Worm (Caenorhabditis elegans): ENCODE measurements around the gene T02B11.3.

Gene T02B11.3

ce11 chrV:884324-884723 lies 17.7 kb upstream of the T02B11.3 start, which contains the start of gene srj-38:
Gene srj-38, minus strand, starts transcription at chrV:884424.
- TF ChIP-seq nhr-120 (GFP tag; IDR thresholded peaks at IDR 0.05): no peak
- TF ChIP-seq let-526 (GFP tag; IDR thresholded peaks at IDR 0.05): no peak
- TF ChIP-seq attf-5 (GFP tag; optimal IDR thresholded peaks at IDR 0.05): no peak
- no peak for TF ChIP-seq him-1 (tag; optimal IDR thresholded peaks at IDR 0.05)
- TF ChIP-seq madf-8 (GFP tag; conservative IDR thresholded peaks at IDR 0.05): no peak

ce11 chrV:879171-879570 lies 12.5 kb upstream of the T02B11.3 start, which contains the start of gene srg-53:
Gene srg-53, plus strand, starts transcription at chrV:879471.
- no peak for TF ChIP-seq madf-8 (GFP tag; conservative IDR thresholded peaks at IDR 0.05)
- TF ChIP-seq D2030.7 (GFP tag; IDR thresholded peaks at IDR 0.05): no peak
- TF ChIP-seq nhr-80 (tag; optimal IDR thresholded peaks at IDR 0.05): no peak
- TF ChIP-seq ccch-3 (GFP tag; optimal IDR thresholded peaks at IDR 0.05): no peak

- TF ChIP-seq B0336.3 (GFP tag; IDR thresholded peaks at IDR 0.05): no peak
- TF ChIP-seq somi-1 (GFP tag; optimal IDR thresholded peaks at IDR 0.05): no peak
- TF ChIP-seq pha-4 (tag; optimal IDR thresholded peaks at IDR 0.05): no peak
- TF ChIP-seq him-1 (tag; optimal IDR thresholded peaks at IDR 0.05): no peak
- no peak for TF ChIP-seq lag-1 (GFP tag; IDR thresholded peaks at IDR 0.05)
- no peak for TF ChIP-seq nhr-120 (GFP tag; IDR thresholded peaks at IDR 0.05)
- no peak for TF ChIP-seq mes-4 (tag; optimal IDR thresholded peaks at IDR 0.05)
- TF ChIP-seq D2030.7 (GFP tag; IDR thresholded peaks at IDR 0.05): no peak
- TF ChIP-seq let-607 (tag; optimal IDR thresholded peaks at IDR 0.05): no peak
- TF ChIP-seq lir-1 (GFP tag; conservative IDR thresholded peaks at IDR 0.05): no peak
- no peak for TF ChIP-seq attf-6 (GFP tag; IDR thresholded peaks at IDR 0.05)
- no peak for TF ChIP-seq mxl-1 (tag; optimal IDR thresholded peaks at IDR 0.05)
- no peak for TF ChIP-seq F39B2.1 (GFP tag; IDR thresholded peaks at IDR 0.05)
- no peak for TF ChIP-seq hlh-12 (tag; optimal IDR thresholded peaks at IDR 0.05)
- no peak for TF ChIP-seq nfyb-1 (GFP tag; IDR thresholded peaks at IDR 0.05)
Observed at ce11 chrV:878567-878966, 11.9 kb upstream of the T02B11.3 start, which contains the start of gene T02B11.8. Gene T02B11.8, minus strand, starts transcription at chrV:878667.

- TF ChIP-seq snpc-1.3 (tag; optimal IDR thresholded peaks at IDR 0.05; ENCODE audit: insufficient read depth): no peak
- no peak for TF ChIP-seq ztf-6 (GFP tag; IDR thresholded peaks at IDR 0.05)
- no peak for TF ChIP-seq xnd-1 (tag; optimal IDR thresholded peaks at IDR 0.05)
- no peak for TF ChIP-seq tlf-1 (GFP tag; optimal IDR thresholded peaks at IDR 0.05)
- TF ChIP-seq sdz-38 (tag; optimal IDR thresholded peaks at IDR 0.05): no peak
- TF ChIP-seq repo-1 (tag; optimal IDR thresholded peaks at IDR 0.05): no peak
- no peak for TF ChIP-seq ztf-28 (GFP tag; IDR thresholded peaks at IDR 0.05)
- TF ChIP-seq cebp-1 (GFP tag; IDR thresholded peaks at IDR 0.05): no peak
- TF ChIP-seq cebp-1 (tag; optimal IDR thresholded peaks at IDR 0.05): no peak
- no peak for TF ChIP-seq snpc-1.1 (tag; optimal IDR thresholded peaks at IDR 0.05; ENCODE audit: insufficient read depth)
- TF ChIP-seq lir-1 (GFP tag; conservative IDR thresholded peaks at IDR 0.05): no peak
- no peak for TF ChIP-seq ama-1 (optimal IDR thresholded peaks at IDR 0.05)
- no peak for TF ChIP-seq ama-1 (GFP tag; optimal IDR thresholded peaks at IDR 0.05)
Observed at ce11 chrV:875945-876344, 9.3 kb upstream of the T02B11.3 start, which contains the start of gene T02B11.9. Gene T02B11.9, plus strand, starts transcription at chrV:876245.

DNA sequence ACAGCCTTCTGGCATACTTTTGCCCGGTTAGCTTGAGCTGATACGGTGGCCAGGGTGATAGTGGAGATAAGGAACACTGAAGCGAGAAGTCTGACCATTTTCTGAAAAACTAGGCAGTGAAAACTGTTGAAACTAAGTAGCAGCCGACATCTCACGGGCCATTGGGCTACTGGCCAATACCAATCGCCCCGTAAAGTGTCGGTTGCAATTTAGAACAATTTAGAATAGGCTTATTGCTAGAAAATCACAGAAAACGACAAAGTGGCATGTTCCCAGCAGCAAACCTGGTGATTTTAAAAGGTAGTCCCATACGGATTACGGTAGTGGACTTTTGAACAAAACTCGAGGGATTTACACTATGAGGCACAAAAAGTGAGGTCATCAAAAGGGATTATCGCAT lies 4.4 kb upstream of the T02B11.3 start, which contains the start of gene T02B11.4:
Gene T02B11.4, minus strand, starts transcription at position 101 of the 400 bp plus-strand sequence.
- TF ChIP-seq ama-1 (optimal IDR thresholded peaks at IDR 0.05) (no peak), ama-1 (GFP tag; optimal IDR thresholded peaks at IDR 0.05) (no peak), rec-8 (tag; optimal IDR thresholded peaks at IDR 0.05) (no peak), hmg-20 (GFP tag; IDR thresholded peaks at IDR 0.05) (no peak), atf-7 (tag; optimal IDR thresholded peaks at IDR 0.05) (no peak), zfh-2 (GFP tag; conservative IDR thresholded peaks at IDR 0.05) (no peak), nfya-1 (tag; optimal IDR thresholded peaks at IDR 0.05; ENCODE audit: borderline replicate concordance, insufficient read depth) (no peak), chd-7 (tag; optimal IDR thresholded peaks at IDR 0.05) (no peak), B0336.3 (GFP tag; IDR thresholded peaks at IDR 0.05) (no peak), Y53G8AR.9 (GFP tag; conservative IDR thresholded peaks at IDR 0.05) (no peak), mes-4 (tag; optimal IDR thresholded peaks at IDR 0.05) (no peak), madf-8 (GFP tag; conservative IDR thresholded peaks at IDR 0.05) (no peak), let-526 (GFP tag; IDR thresholded peaks at IDR 0.05) (no peak), lsy-27 (tag; optimal IDR thresholded peaks at IDR 0.05; ENCODE audit: borderline replicate concordance, insufficient read depth) (no peak), pbrm-1 (GFP tag; IDR thresholded peaks at IDR 0.05) (no peak), attf-3 (GFP tag; conservative IDR thresholded peaks at IDR 0.05) (no peak), ztf-6 (GFP tag; IDR thresholded peaks at IDR 0.05) (no peak)
